Fruit fly (Drosophila melanogaster): ENCODE measurements around the gene CG42467.
A peak's percentile ranks its signal among the peaks of the same experiment; 100 is the strongest.

CG42467 gene

dm6 chr2L:3729635-3730034 is 28.5 kb downstream of the CG42467 start:
- TF ChIP-seq CG3919 (GFP tag; optimal IDR thresholded peaks at IDR 0.05) (no peak), Sox14 (GFP tag; optimal IDR thresholded peaks at IDR 0.05) (no peak), Sox15 (GFP tag; optimal IDR thresholded peaks at IDR 0.05) (no peak), CG6792 (GFP tag; optimal IDR thresholded peaks at IDR 0.05) (no peak), CG16779 (tag; optimal IDR thresholded peaks at IDR 0.05) (no peak), CG6163 (GFP tag; IDR thresholded peaks at IDR 0.05) (no peak), Smox (GFP tag; optimal IDR thresholded peaks at IDR 0.05) (no peak), acj6 (GFP tag; optimal IDR thresholded peaks at IDR 0.05) (no peak), CG11294 (GFP tag; IDR thresholded peaks at IDR 0.05) (no peak), salr (GFP tag; optimal IDR thresholded peaks at IDR 0.05) (no peak), Blimp-1 (GFP tag; optimal IDR thresholded peaks at IDR 0.05) (no peak), Sox102F (GFP tag; optimal IDR thresholded peaks at IDR 0.05) (no peak), CG9139 (GFP tag; optimal IDR thresholded peaks at IDR 0.05) (no peak), CG3032 (tag; optimal IDR thresholded peaks at IDR 0.05) (no peak), Hr39 (GFP tag; optimal IDR thresholded peaks at IDR 0.05) (no peak), CG8119 (GFP tag; IDR thresholded peaks at IDR 0.05) (no peak), OdsH (GFP tag; optimal IDR thresholded peaks at IDR 0.05) (no peak), CG11902 (GFP tag; optimal IDR thresholded peaks at IDR 0.05) (no peak)

- peak; percentile 44 for TF ChIP-seq CG6276 (GFP tag; optimal IDR thresholded peaks at IDR 0.05)
- no peak for TF ChIP-seq CG8319 (GFP tag; optimal IDR thresholded peaks at IDR 0.05)
- no peak for TF ChIP-seq CG1621 (tag; optimal IDR thresholded peaks at IDR 0.05)
- TF ChIP-seq Eip78C (GFP tag), result no peak
- no peak for TF ChIP-seq achi (GFP tag; optimal IDR thresholded peaks at IDR 0.05)
- TF ChIP-seq Sox14 (GFP tag; optimal IDR thresholded peaks at IDR 0.05), result no peak
- no peak for TF ChIP-seq spab (GFP tag; optimal IDR thresholded peaks at IDR 0.05)
- TF ChIP-seq CG4318 (GFP tag; optimal IDR thresholded peaks at IDR 0.05), result no peak
- no peak for TF ChIP-seq vri (GFP tag; optimal IDR thresholded peaks at IDR 0.05)
- TF ChIP-seq Smox (GFP tag; optimal IDR thresholded peaks at IDR 0.05), result no peak
- TF ChIP-seq fd59A (GFP tag; optimal IDR thresholded peaks at IDR 0.05), result no peak
- no peak for TF ChIP-seq CG11902 (GFP tag; optimal IDR thresholded peaks at IDR 0.05)
- no peak for TF ChIP-seq CG8632 (GFP tag; optimal IDR thresholded peaks at IDR 0.05)
- no peak for TF ChIP-seq CG11762 (GFP tag; optimal IDR thresholded peaks at IDR 0.05; ENCODE audit: insufficient read depth)
- no peak for TF ChIP-seq ss (GFP tag; optimal IDR thresholded peaks at IDR 0.05)
- TF ChIP-seq Eip75B (GFP tag; optimal IDR thresholded peaks at IDR 0.05), result no peak
- no peak for TF ChIP-seq Lpt (GFP tag; optimal IDR thresholded peaks at IDR 0.05)
- TF ChIP-seq CG8119 (GFP tag; IDR thresholded peaks at IDR 0.05), result 0 out of 3 replicates have a peak, but pooled peaks have one; percentile 27
- no peak for TF ChIP-seq Ets96B (tag; optimal IDR thresholded peaks at IDR 0.05)
- TF ChIP-seq eg (GFP tag; IDR thresholded peaks at IDR 0.05), result peak; percentile 56; the same call in 1 of the 3 replicates
- TF ChIP-seq OdsH (GFP tag; optimal IDR thresholded peaks at IDR 0.05), result no peak
- TF ChIP-seq CG32006 (GFP tag; optimal IDR thresholded peaks at IDR 0.05), result no peak
- TF ChIP-seq Met (GFP tag; optimal IDR thresholded peaks at IDR 0.05), result no peak
- TF ChIP-seq CG7368 (GFP tag; optimal IDR thresholded peaks at IDR 0.05), result no peak
- TF ChIP-seq net (GFP tag; optimal IDR thresholded peaks at IDR 0.05), result no peak
- no peak for TF ChIP-seq dac (GFP tag; optimal IDR thresholded peaks at IDR 0.05)
- no peak for TF ChIP-seq CG31627 (GFP tag; optimal IDR thresholded peaks at IDR 0.05)
- TF ChIP-seq CG3919 (GFP tag; optimal IDR thresholded peaks at IDR 0.05), result no peak
- TF ChIP-seq cyc (GFP tag; optimal IDR thresholded peaks at IDR 0.05), result no peak
- no peak for TF ChIP-seq Eip93F (GFP tag; optimal IDR thresholded peaks at IDR 0.05)
- no peak for TF ChIP-seq CG11294 (GFP tag; IDR thresholded peaks at IDR 0.05)
- TF ChIP-seq CG10669 (GFP tag; optimal IDR thresholded peaks at IDR 0.05), result no peak
- no peak for TF ChIP-seq Gug (GFP tag; IDR thresholded peaks at IDR 0.05)
- TF ChIP-seq CG3032 (tag; optimal IDR thresholded peaks at IDR 0.05), result no peak
- no peak for TF ChIP-seq acj6 (GFP tag; optimal IDR thresholded peaks at IDR 0.05)
- no peak for TF ChIP-seq dsx (GFP tag; optimal IDR thresholded peaks at IDR 0.05; ENCODE audit: poor library complexity, severe bottlenecking)
- peak; percentile 31; the same call in 1 of the 2 replicates for TF ChIP-seq CG15336 (GFP tag; IDR thresholded peaks at IDR 0.05)
- TF ChIP-seq Sox102F (GFP tag; optimal IDR thresholded peaks at IDR 0.05), result no peak
- no peak for TF ChIP-seq CG6808 (GFP tag; optimal IDR thresholded peaks at IDR 0.05)
- TF ChIP-seq CG6163 (GFP tag; IDR thresholded peaks at IDR 0.05), result no peak
- TF ChIP-seq salr (GFP tag; optimal IDR thresholded peaks at IDR 0.05), result no peak
- peak; percentile 25 for TF ChIP-seq CG16779 (tag; optimal IDR thresholded peaks at IDR 0.05)
Measured at dm6 chr2L:3730182-3730975, 29.3 kb downstream of the CG42467 start, which contains the start of gene CG10019. Gene CG10019 (plus strand): TSS chr2L:3730466.
